Fruit fly (Drosophila melanogaster) whole organism, embryonic: Measurements from ENCODE around the gene CG17376.
A peak's percentile ranks its signal among the peaks of the same experiment; 100 is the strongest.

ENCODE experiments used
- Atf6 ChIP-seq: fragments of 200-800 bp; sonication (Bioruptor generic); IDR thresholded peaks from 2 replicates; pipeline ENCODE4 v1.3.6; 2022; ENCODE audit warnings: missing biosample characterization, missing genetic modification characterization
- BEAF-32 ChIP-seq: fragments of 200-800 bp; sonication (Bioruptor generic); optimal IDR thresholded peaks from 3 replicates; lab custom pipeline; 2017; ENCODE audit warnings: missing biosample characterization, missing genetic modification characterization, mild to moderate bottlenecking, moderate library complexity, missing genetic modification reagents
- CG10147 ChIP-seq: fragments of 200-800 bp; sonication (Bioruptor generic); optimal IDR thresholded peaks from 2 replicates; lab custom pipeline; 2019; ENCODE audit warnings: missing biosample characterization, mild to moderate bottlenecking, missing genetic modification characterization, moderate library complexity
- CG10462 ChIP-seq: fragments of 200-800 bp; sonication (Bioruptor generic); optimal IDR thresholded peaks from 2 replicates; lab custom pipeline; 2016; ENCODE audit warnings: missing biosample characterization, missing genetic modification characterization
- CG11093 ChIP-seq: fragments of 200-800 bp; sonication (Bioruptor generic); IDR thresholded peaks from 3 replicates; pipeline ENCODE4 v1.3.6; 2022; ENCODE audit warnings: missing biosample characterization, missing genetic modification characterization
- CG13296 ChIP-seq: fragments of 200-800 bp; sonication (Bioruptor generic); optimal IDR thresholded peaks from 3 replicates; lab custom pipeline; 2018; ENCODE audit warnings: missing biosample characterization, mild to moderate bottlenecking, missing genetic modification characterization
- CG15011 ChIP-seq: fragments of 200-800 bp; sonication (Bioruptor generic); optimal IDR thresholded peaks from 3 replicates; lab custom pipeline; 2018; ENCODE audit warnings: missing biosample characterization, mild to moderate bottlenecking, missing genetic modification characterization
- CG15479 ChIP-seq: fragments of 200-800 bp; sonication (Bioruptor generic); optimal IDR thresholded peaks from 3 replicates; lab custom pipeline; 2019; ENCODE audit warnings: missing biosample characterization, mild to moderate bottlenecking, missing genetic modification characterization, moderate library complexity
- CG15514 ChIP-seq: fragments of 200-800 bp; sonication (Bioruptor generic); optimal IDR thresholded peaks from 3 replicates; lab custom pipeline; 2017; ENCODE audit warnings: missing biosample characterization, missing genetic modification characterization, mild to moderate bottlenecking, moderate library complexity, missing genetic modification reagents
- CG15601 ChIP-seq: fragments of 200-800 bp; sonication (Bioruptor generic); optimal IDR thresholded peaks from 3 replicates; lab custom pipeline; 2019; ENCODE audit warnings: missing biosample characterization, mild to moderate bottlenecking, missing genetic modification characterization, moderate library complexity
- CG1603 ChIP-seq: fragments of 200-800 bp; sonication (Bioruptor generic); optimal IDR thresholded peaks from 2 replicates; lab custom pipeline; 2019; ENCODE audit warnings: missing biosample characterization, mild to moderate bottlenecking, missing genetic modification characterization, moderate library complexity
- CG1647 ChIP-seq: fragments of 200-800 bp; sonication (Bioruptor generic); optimal IDR thresholded peaks from 3 replicates; lab custom pipeline; 2016; ENCODE audit warnings: missing biosample characterization, missing genetic modification characterization
- CG17359 ChIP-seq: fragments of 200-800 bp; sonication (Bioruptor generic); optimal IDR thresholded peaks from 3 replicates; lab custom pipeline; 2018; ENCODE audit warnings: missing biosample characterization, mild to moderate bottlenecking, missing genetic modification characterization, moderate library complexity
- CG2202 ChIP-seq: fragments of 200-800 bp; sonication (Bioruptor generic); optimal IDR thresholded peaks from 2 replicates; lab custom pipeline; 2018; ENCODE audit warnings: missing biosample characterization, mild to moderate bottlenecking, missing genetic modification characterization
- CG2678 ChIP-seq: fragments of 200-800 bp; sonication (Bioruptor generic); optimal IDR thresholded peaks from 3 replicates; lab custom pipeline; 2019; ENCODE audit warnings: missing biosample characterization, mild to moderate bottlenecking, missing genetic modification characterization, moderate library complexity
- CG2875 ChIP-seq: fragments of 200-800 bp; sonication (Bioruptor generic); optimal IDR thresholded peaks from 2 replicates; lab custom pipeline; 2017; ENCODE audit warnings: missing biosample characterization, mild to moderate bottlenecking, missing genetic modification characterization, missing genetic modification reagents
- CG31365 ChIP-seq: fragments of 200-800 bp; sonication (Bioruptor generic); optimal IDR thresholded peaks from 2 replicates; lab custom pipeline; 2018; ENCODE audit warnings: missing biosample characterization, mild to moderate bottlenecking, missing genetic modification characterization
- CG4404 ChIP-seq: fragments of 200-800 bp; sonication (Bioruptor generic); IDR thresholded peaks from 2 replicates; pipeline ENCODE4 v1.3.6; 2022; ENCODE audit warnings: missing biosample characterization, missing genetic modification characterization
- CG5180 ChIP-seq: fragments of 200-800 bp; sonication (Bioruptor generic); optimal IDR thresholded peaks from 3 replicates; lab custom pipeline; 2017; ENCODE audit warnings: missing biosample characterization, missing genetic modification characterization, mild to moderate bottlenecking, moderate library complexity, missing genetic modification reagents
- CG6254 ChIP-seq: fragments of 200-800 bp; sonication (Bioruptor generic); optimal IDR thresholded peaks from 3 replicates; lab custom pipeline; 2017; ENCODE audit warnings: mild to moderate bottlenecking, missing biosample characterization, missing genetic modification reagents, missing genetic modification characterization
- CG7556 ChIP-seq: fragments of 200-800 bp; sonication (Bioruptor generic); optimal IDR thresholded peaks from 2 replicates; lab custom pipeline; 2017; ENCODE audit warnings: missing biosample characterization, mild to moderate bottlenecking, missing genetic modification characterization
- Chrac-16 ChIP-seq: fragments of 200-800 bp; sonication (Bioruptor generic); optimal IDR thresholded peaks from 3 replicates; lab custom pipeline; 2016; ENCODE audit warnings: missing biosample characterization, missing genetic modification characterization
- Dek ChIP-seq: fragments of 200-800 bp; sonication (Bioruptor generic); optimal IDR thresholded peaks from 3 replicates; lab custom pipeline; 2019; ENCODE audit warnings: missing biosample characterization, mild to moderate bottlenecking, missing genetic modification characterization, moderate library complexity
- Ets65A ChIP-seq: fragments of 200-800 bp; sonication (Bioruptor generic); peaks from one replicate; lab custom pipeline; 2016; ENCODE audit warnings: missing biosample characterization, missing genetic modification characterization
- Fer3 ChIP-seq: fragments of 200-800 bp; sonication (Bioruptor generic); optimal IDR thresholded peaks from 2 replicates; lab custom pipeline; 2018; ENCODE audit warnings: missing biosample characterization, mild to moderate bottlenecking, missing genetic modification characterization, moderate library complexity
- HLH3B ChIP-seq: fragments of 200-800 bp; sonication (Bioruptor generic); IDR thresholded peaks from 2 replicates; pipeline ENCODE4 v1.3.6; 2022; ENCODE audit warnings: missing biosample characterization, missing genetic modification characterization
- Mad ChIP-seq: fragments of 200-800 bp; sonication (Bioruptor generic); optimal IDR thresholded peaks from 2 replicates; lab custom pipeline; 2016; ENCODE audit warnings: missing biosample characterization, missing genetic modification characterization
- Meics ChIP-seq: fragments of 200-800 bp; sonication (Bioruptor generic); optimal IDR thresholded peaks from 2 replicates; lab custom pipeline; 2017; ENCODE audit warnings: missing biosample characterization, mild to moderate bottlenecking, missing genetic modification characterization
- Mrtf ChIP-seq: fragments of 200-800 bp; sonication (Bioruptor generic); IDR thresholded peaks from 3 replicates; pipeline ENCODE4 v1.3.6; 2022; ENCODE audit warnings: missing biosample characterization, missing genetic modification characterization
- NfI ChIP-seq: fragments of 200-800 bp; sonication (Bioruptor generic); optimal IDR thresholded peaks from 3 replicates; lab custom pipeline; 2018; ENCODE audit warnings: missing biosample characterization, mild to moderate bottlenecking, missing genetic modification characterization, moderate library complexity
- Oaz ChIP-seq: fragments of 200-800 bp; sonication (Bioruptor generic); IDR thresholded peaks from 2 replicates; pipeline ENCODE4 v1.3.6; 2022; ENCODE audit warnings: missing biosample characterization, missing genetic modification characterization
- Spps ChIP-seq: fragments of 200-800 bp; sonication (Bioruptor generic); optimal IDR thresholded peaks from 2 replicates; lab custom pipeline; 2018; ENCODE audit warnings: missing biosample characterization, mild to moderate bottlenecking, missing genetic modification characterization
- TFAM ChIP-seq: fragments of 200-800 bp; sonication (Bioruptor generic); optimal IDR thresholded peaks from 2 replicates; lab custom pipeline; 2017; ENCODE audit warnings: missing biosample characterization, missing genetic modification characterization, inconsistent platforms
- al ChIP-seq: fragments of 200-800 bp; sonication (Bioruptor generic); IDR thresholded peaks from 2 replicates; pipeline ENCODE4 v1.3.6; 2022; ENCODE audit warnings: missing biosample characterization, missing genetic modification characterization
- az2 ChIP-seq: fragments of 200-800 bp; sonication (Bioruptor generic); optimal IDR thresholded peaks from 3 replicates; lab custom pipeline; 2016; ENCODE audit warnings: missing biosample characterization, missing genetic modification characterization
- cwo ChIP-seq: fragments of 200-800 bp; sonication (Bioruptor generic); optimal IDR thresholded peaks from 3 replicates; lab custom pipeline; 2017; ENCODE audit warnings: missing biosample characterization, missing genetic modification characterization, mild to moderate bottlenecking, moderate library complexity, missing genetic modification reagents
- ems ChIP-seq: fragments of 200-800 bp; sonication (Bioruptor generic); optimal IDR thresholded peaks from 3 replicates; lab custom pipeline; 2016; ENCODE audit warnings: missing biosample characterization, missing genetic modification characterization
- jing ChIP-seq: fragments of 200-800 bp; sonication (Bioruptor generic); optimal IDR thresholded peaks from 2 replicates; lab custom pipeline; 2018; ENCODE audit warnings: missing biosample characterization, mild to moderate bottlenecking, missing genetic modification characterization
- kni ChIP-seq: fragments of 200-800 bp; sonication (Bioruptor generic); optimal IDR thresholded peaks from 3 replicates; lab custom pipeline; 2017; ENCODE audit warnings: mild to moderate bottlenecking, missing biosample characterization, missing genetic modification reagents, missing genetic modification characterization
- lmd ChIP-seq: fragments of 200-800 bp; sonication (Bioruptor generic); IDR thresholded peaks from 2 replicates; pipeline ENCODE4 v1.3.6; 2022; ENCODE audit warnings: missing biosample characterization, missing genetic modification characterization
- lola ChIP-seq, 3 experiments: fragments of >200 bp in 2 of 3; fragments of 200-800 bp in 1 of 3; sonication (Bioruptor generic) in 1 of 3; optimal IDR thresholded peaks; 2 replicates each; lab custom pipeline; 2017 to 2019; ENCODE audit warnings: missing biosample characterization in 3 of 3, missing genetic modification characterization in 3 of 3, mild to moderate bottlenecking in 1 of 3, moderate library complexity in 1 of 3
- maf-S ChIP-seq: fragments of 200-800 bp; sonication (Bioruptor generic); optimal IDR thresholded peaks from 2 replicates; lab custom pipeline; 2016; ENCODE audit warnings: missing biosample characterization, missing genetic modification characterization
- pum ChIP-seq: fragments of 200-800 bp; sonication (Bioruptor generic); optimal IDR thresholded peaks from 2 replicates; lab custom pipeline; 2016; ENCODE audit warnings: missing biosample characterization, missing genetic modification characterization
- sim ChIP-seq: fragments of 200-800 bp; sonication (Bioruptor generic); IDR thresholded peaks from 2 replicates; pipeline ENCODE4 v1.3.6; 2022; ENCODE audit warnings: missing biosample characterization, missing genetic modification characterization
- tin ChIP-seq: fragments of 200-800 bp; sonication (Bioruptor generic); optimal IDR thresholded peaks from 3 replicates; lab custom pipeline; 2016; ENCODE audit warnings: missing biosample characterization, missing genetic modification characterization
- tna ChIP-seq: fragments of 200-800 bp; sonication (Bioruptor generic); IDR thresholded peaks from 2 replicates; pipeline ENCODE4 v1.3.6; 2022; ENCODE audit warnings: missing biosample characterization, missing genetic modification characterization; ENCODE audit not compliant: partially characterized antibody
- twi ChIP-seq: fragments of 200-800 bp; optimal IDR thresholded peaks from 2 replicates; lab custom pipeline; 2019; ENCODE audit warnings: missing biosample characterization, mild to moderate bottlenecking, missing genetic modification characterization, moderate library complexity
- vvl ChIP-seq: fragments of 200-800 bp; sonication (Bioruptor generic); IDR thresholded peaks from 2 replicates; pipeline ENCODE4 v1.3.6; 2022; ENCODE audit warnings: missing biosample characterization, missing genetic modification characterization
- wor ChIP-seq: fragments of 200-800 bp; sonication (Bioruptor generic); IDR thresholded peaks from 2 replicates; pipeline ENCODE4 v1.3.6; 2022; ENCODE audit warnings: missing biosample characterization, missing genetic modification characterization
- zen ChIP-seq: fragments of 200-800 bp; sonication (Bioruptor generic); optimal IDR thresholded peaks from 3 replicates; lab custom pipeline; 2018; ENCODE audit warnings: missing biosample characterization, mild to moderate bottlenecking, missing genetic modification characterization, moderate library complexity

Gene CG17376

dm6 chr2L:6830264-6830729 is 29.6 kb upstream of the CG17376 start (continued):
- TF ChIP-seq Spps (tag; lab: Kevin White, UChicago) = peak; percentile 28
- peak; percentile 27 for TF ChIP-seq CG2202
- TF ChIP-seq lmd (GFP tag; lab: Robert Waterston, UW) = peak; percentile 24; the same call in 1 of the 2 replicates
- no peak for TF ChIP-seq CG15514
- TF ChIP-seq CG11093 (GFP tag; lab: Robert Waterston, UW) = no peak
- TF ChIP-seq maf-S = no peak
- TF ChIP-seq al (GFP tag; lab: Robert Waterston, UW) = no peak
- peak; percentile 49 for TF ChIP-seq CG15601 (tag; lab: Kevin White, UChicago)
- no peak for TF ChIP-seq kni
- no peak for TF ChIP-seq sim (GFP tag; lab: Robert Waterston, UW)
- no peak for TF ChIP-seq CG1647 (GFP tag; lab: Kevin White, UChicago)
- TF ChIP-seq zen (tag; lab: Kevin White, UChicago) = peak; percentile 79
- TF ChIP-seq tna (GFP tag; lab: Robert Waterston, UW) = no peak
- peak; percentile 17 for TF ChIP-seq NfI (GFP tag; lab: Kevin White, UChicago)
- TF ChIP-seq CG5180 = no peak
- no peak for TF ChIP-seq TFAM (GFP tag; lab: Kevin White, UChicago)
- TF ChIP-seq CG2678 = peak; percentile 78
- peak; percentile 34 for TF ChIP-seq CG15479 (GFP tag; lab: Kevin White, UChicago)
- TF ChIP-seq CG4404 = peak; percentile 71
- peak in 1 of 3 experiments; percentile 91 for TF ChIP-seq lola (GFP tag; optimal IDR thresholded peaks at IDR 0.05; lab: Kevin White, UChicago)
- peak; percentile 16; the same call in 1 of the 2 replicates for TF ChIP-seq Atf6 (GFP tag; lab: Robert Waterston, UW)
- TF ChIP-seq Ets65A (GFP tag; lab: Kevin White, UChicago) = peak; percentile 54
- TF ChIP-seq BEAF-32 (GFP tag; lab: Kevin White, UChicago) = no peak
- peak; percentile 20 for TF ChIP-seq pum (GFP tag; lab: Kevin White, UChicago)
- TF ChIP-seq CG10147 (GFP tag; lab: Kevin White, UChicago) = peak; percentile 31
- peak; percentile 50 for TF ChIP-seq tin (GFP tag; lab: Kevin White, UChicago)
- TF ChIP-seq HLH3B (GFP tag; lab: Robert Waterston, UW) = no peak
- no peak for TF ChIP-seq Mrtf (GFP tag; lab: Robert Waterston, UW)
- TF ChIP-seq Fer3 = no peak
- TF ChIP-seq az2 (GFP tag; lab: Kevin White, UChicago) = peak; percentile 77
- peak; percentile 56 for TF ChIP-seq CG6254
- peak; percentile 12 for TF ChIP-seq CG13296 (GFP tag; lab: Kevin White, UChicago)
- peak; percentile 21 for TF ChIP-seq CG2875
- no peak for TF ChIP-seq ems (GFP tag; lab: Kevin White, UChicago)
- TF ChIP-seq vvl (GFP tag; lab: Robert Waterston, UW) = 0 out of 2 replicates have a peak, but pooled peaks have one; percentile 40
- TF ChIP-seq cwo (GFP tag; lab: Kevin White, UChicago) = peak; percentile 35
- TF ChIP-seq Oaz = no peak
- TF ChIP-seq CG17359 (tag; lab: Kevin White, UChicago) = peak; percentile 50
- no peak for TF ChIP-seq wor (GFP tag; lab: Robert Waterston, UW)
- no peak for TF ChIP-seq Dek (tag; lab: Kevin White, UChicago)
- TF ChIP-seq Chrac-16 = peak; percentile 36
- no peak for TF ChIP-seq jing
- peak; percentile 62 for TF ChIP-seq Meics (GFP tag; lab: Kevin White, UChicago)
- no peak for TF ChIP-seq CG31365
- TF ChIP-seq Mad (GFP tag; lab: Kevin White, UChicago) = no peak
- TF ChIP-seq CG7556 (GFP tag; lab: Kevin White, UChicago) = peak; percentile 89
- TF ChIP-seq CG1603 (tag; lab: Kevin White, UChicago) = no peak
- TF ChIP-seq twi (tag; lab: Kevin White, UChicago) = peak; percentile 74
- TF ChIP-seq CG10462 = peak; percentile 17
- peak; percentile 26 for TF ChIP-seq CG15011 (GFP tag; lab: Kevin White, UChicago)
